Worm (Caenorhabditis elegans) whole organism, L4/young adult: ENCODE measurements around the gene pfd-2.

Experiments
- W03F9.2 ChIP-seq: fragments of 150-350 bp; optimal IDR thresholded peaks from 2 replicates; lab custom pipeline; 2014; ENCODE audit warnings: missing biosample characterization, missing genetic modification characterization
- him-1 ChIP-seq: sonication (generic microtip); optimal IDR thresholded peaks from 2 replicates; lab custom pipeline; 2016; ENCODE audit warnings: missing genotype, missing genetic modification reagents, missing genetic modification characterization, missing compliant biosample characterization

DNA sequence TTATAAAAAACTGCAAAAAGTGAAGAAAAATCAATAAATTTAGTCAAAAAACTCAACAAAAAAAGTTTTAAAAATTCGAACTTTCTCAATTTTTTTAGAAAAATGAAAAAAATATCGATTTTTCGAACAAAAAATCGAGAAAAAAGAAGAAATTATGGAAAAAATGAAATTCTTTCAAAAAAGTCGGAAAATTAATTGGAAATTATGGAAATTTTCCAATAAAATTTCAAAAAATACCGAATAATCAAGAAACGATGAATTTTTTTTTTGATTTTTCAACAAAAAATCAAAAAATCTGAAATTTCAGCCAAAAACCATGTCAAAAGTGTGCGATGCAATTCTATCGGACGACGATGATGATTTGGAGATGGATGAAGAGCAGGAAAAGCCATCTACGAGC lies 2.2 kb downstream of the pfd-2 start, which contains the start of gene H20J04.4:
- TF ChIP-seq him-1 (tag; lab: Kevin White, UChicago) (no peak), W03F9.2 (tag; lab: Kevin White, UChicago) (no peak)
